Worm (Caenorhabditis elegans) whole organism, L4 larva: ENCODE data around the gene Y17G7B.12.
A peak's percentile ranks its signal among the peaks of the same experiment; 100 is the strongest.

Experiments used
- D1046.2 ChIP-seq: fragments of 200-800 bp; sonication (Bioruptor generic); IDR thresholded peaks from 2 replicates; pipeline ENCODE4 v1.3.6; 2022; ENCODE audit warnings: missing genetic modification characterization, missing compliant biosample characterization
- F44E2.7 ChIP-seq: fragments of 200-800 bp; sonication (Bioruptor generic); IDR thresholded peaks from 2 replicates; pipeline ENCODE4 v2.1.2; 2022; ENCODE audit warnings: missing genetic modification characterization, missing compliant biosample characterization
- T26A8.4 ChIP-seq: fragments of 200-800 bp; sonication (Bioruptor generic); IDR thresholded peaks from 2 replicates; pipeline ENCODE4 v1.3.6; 2022; ENCODE audit warnings: missing genetic modification characterization, missing compliant biosample characterization
- Y105C5A.15 ChIP-seq: fragments of 200-800 bp; sonication (Bioruptor generic); IDR thresholded peaks from 2 replicates; pipeline ENCODE4 v1.3.6; 2022; ENCODE audit warnings: missing genetic modification characterization, missing compliant biosample characterization
- Y48G9A.11 ChIP-seq: fragments of 200-800 bp; sonication (Bioruptor generic); IDR thresholded peaks from 2 replicates; pipeline ENCODE4 v1.3.6; 2022; ENCODE audit warnings: missing genetic modification reagents, missing genetic modification characterization, missing compliant biosample characterization
- Y75B8A.6 ChIP-seq: fragments of 200-800 bp; sonication (Bioruptor generic); IDR thresholded peaks from 2 replicates; pipeline ENCODE4 v1.3.6; 2022; ENCODE audit warnings: missing genetic modification reagents, missing genetic modification characterization, missing compliant biosample characterization
- ceh-28 ChIP-seq: fragments of 150-350 bp; optimal IDR thresholded peaks from 2 replicates; lab custom pipeline; 2014; ENCODE audit warnings: missing biosample characterization, missing genetic modification reagents, missing genetic modification characterization
- ceh-62 ChIP-seq: sonication (generic microtip); optimal IDR thresholded peaks from 2 replicates; lab custom pipeline; 2017; ENCODE audit warnings: missing biosample characterization, missing genetic modification characterization
- ceh-82 ChIP-seq: sonication (generic microtip); optimal IDR thresholded peaks from 2 replicates; lab custom pipeline; 2017; ENCODE audit warnings: missing biosample characterization, missing genetic modification characterization
- ctbp-1 ChIP-seq: fragments of 200-800 bp; sonication (Bioruptor generic); IDR thresholded peaks from 2 replicates; pipeline ENCODE4 v1.3.6; 2022; ENCODE audit warnings: missing genetic modification reagents, missing genetic modification characterization, missing compliant biosample characterization
- daf-16 ChIP-seq, 3 experiments: sonication (generic microtip); optimal IDR thresholded peaks; 2 replicates each; lab custom pipeline; 2016 to 2017; ENCODE audit warnings: missing genetic modification characterization in 3 of 3, missing genetic modification reagents in 3 of 3, mild to moderate bottlenecking in 2 of 3, missing compliant biosample characterization in 2 of 3, missing biosample characterization in 1 of 3, moderate library complexity in 1 of 3
- daf-19 ChIP-seq: fragments of 200-800 bp; sonication (Bioruptor generic); conservative IDR thresholded peaks from 2 replicates; pipeline ENCODE4 v1.3.6; 2022; ENCODE audit warnings: missing genetic modification characterization, missing compliant biosample characterization
- dmd-6 ChIP-seq: fragments of 200-800 bp; sonication (Bioruptor generic); IDR thresholded peaks from 2 replicates; pipeline ENCODE4 v1.3.6; 2022; ENCODE audit warnings: missing genetic modification reagents, missing genetic modification characterization, missing compliant biosample characterization
- dmd-9 ChIP-seq: fragments of 200-800 bp; sonication (Bioruptor generic); IDR thresholded peaks from 2 replicates; pipeline ENCODE4 v1.3.6; 2022; ENCODE audit warnings: missing genetic modification reagents, missing genetic modification characterization, missing compliant biosample characterization
- dve-1 ChIP-seq: sonication (generic microtip); optimal IDR thresholded peaks from 2 replicates; lab custom pipeline; 2017; ENCODE audit warnings: antibody characterized with exemption, mild to moderate bottlenecking, missing genetic modification characterization, missing compliant biosample characterization; ENCODE audit not compliant: insufficient read depth
- fos-1 ChIP-seq: fragments of 150-350 bp; optimal IDR thresholded peaks from 2 replicates; lab custom pipeline; 2014; ENCODE audit warnings: missing biosample characterization, missing genetic modification characterization
- gei-8 ChIP-seq: fragments of 200-800 bp; sonication (Bioruptor generic); optimal IDR thresholded peaks from 2 replicates; lab custom pipeline; 2018; ENCODE audit warnings: mild to moderate bottlenecking, missing genetic modification characterization, missing compliant biosample characterization
- hif-1 ChIP-seq, 2 experiments: sonication (generic microtip); optimal IDR thresholded peaks; 2 replicates each; lab custom pipeline; 2016 to 2017; ENCODE audit warnings: missing compliant biosample characterization in 2 of 2, missing genetic modification characterization in 2 of 2, missing genetic modification reagents in 2 of 2, missing genotype in 2 of 2, mild to moderate bottlenecking in 1 of 2
- hlh-11 ChIP-seq: fragments of 200-800 bp; sonication (Bioruptor generic); optimal IDR thresholded peaks from 2 replicates; lab custom pipeline; 2018; ENCODE audit warnings: mild to moderate bottlenecking, missing genetic modification characterization, missing compliant biosample characterization
- hmg-1.1 ChIP-seq: fragments of 200-800 bp; sonication (Bioruptor generic); IDR thresholded peaks from 2 replicates; pipeline ENCODE4 v1.3.6; 2022; ENCODE audit warnings: missing genetic modification reagents, missing genetic modification characterization, missing compliant biosample characterization
- lin-1 ChIP-seq: fragments of 200-800 bp; sonication (Bioruptor generic); IDR thresholded peaks from 2 replicates; pipeline ENCODE4 v1.3.6; 2022; ENCODE audit warnings: missing genetic modification reagents, missing genetic modification characterization, missing compliant biosample characterization
- lin-29 ChIP-seq: fragments of 200-800 bp; sonication (Bioruptor generic); IDR thresholded peaks from 2 replicates; pipeline ENCODE4 v1.3.6; 2022; ENCODE audit warnings: missing genetic modification reagents, missing genetic modification characterization, missing compliant biosample characterization
- lin-38 ChIP-seq: fragments of 200-800 bp; sonication (Bioruptor generic); IDR thresholded peaks from 2 replicates; pipeline ENCODE4 v1.3.6; 2022; ENCODE audit warnings: missing genetic modification reagents, missing genetic modification characterization, missing compliant biosample characterization
- lsy-2 ChIP-seq, 2 experiments: fragments of 150-350 bp in 1 of 2; sonication (generic microtip) in 1 of 2; optimal IDR thresholded peaks; 2 replicates each; lab custom pipeline; 2014 to 2017; ENCODE audit warnings: missing biosample characterization in 2 of 2, missing genetic modification characterization in 2 of 2
- madf-5 ChIP-seq, 2 experiments: fragments of 200-800 bp; sonication (Bioruptor generic); IDR thresholded peaks; 2 replicates each; pipeline ENCODE4 v1.3.6; 2022; ENCODE audit warnings: missing compliant biosample characterization in 2 of 2, missing genetic modification characterization in 2 of 2
- madf-9 ChIP-seq: fragments of 200-800 bp; sonication (Bioruptor generic); conservative IDR thresholded peaks from 2 replicates; pipeline ENCODE4 v1.3.6; 2022; ENCODE audit warnings: missing genetic modification reagents, missing genetic modification characterization, missing compliant biosample characterization
- mdt-29 ChIP-seq: fragments of 200-800 bp; sonication (Bioruptor generic); IDR thresholded peaks from 2 replicates; pipeline ENCODE4 v1.3.6; 2022; ENCODE audit warnings: missing genetic modification reagents, missing genetic modification characterization, missing compliant biosample characterization
- mep-1 ChIP-seq: fragments of 150-350 bp; sonication (generic microtip); optimal IDR thresholded peaks from 3 replicates; lab custom pipeline; 2014; ENCODE audit warnings: missing biosample characterization, missing genetic modification characterization
- mes-2 ChIP-seq: sonication (generic microtip); optimal IDR thresholded peaks from 2 replicates; lab custom pipeline; 2016; ENCODE audit warnings: missing genotype, mild to moderate bottlenecking, missing genetic modification characterization, missing compliant biosample characterization; ENCODE audit not compliant: poor library complexity, severe bottlenecking
- mxl-2 ChIP-seq: fragments of 200-800 bp; sonication (Bioruptor generic); conservative IDR thresholded peaks from 2 replicates; pipeline ENCODE4 v1.3.6; 2022; ENCODE audit warnings: missing genetic modification reagents, missing genetic modification characterization, missing compliant biosample characterization
- nhr-10 ChIP-seq: fragments of 150-350 bp; optimal IDR thresholded peaks from 2 replicates; lab custom pipeline; 2014; ENCODE audit warnings: missing biosample characterization, missing genetic modification characterization
- nhr-11 ChIP-seq: fragments of 150-350 bp; optimal IDR thresholded peaks from 2 replicates; lab custom pipeline; 2014; ENCODE audit warnings: missing biosample characterization, missing genetic modification characterization
- nhr-111 ChIP-seq: fragments of 200-800 bp; sonication (Bioruptor generic); optimal IDR thresholded peaks from 2 replicates; lab custom pipeline; 2018; ENCODE audit warnings: mild to moderate bottlenecking, missing genetic modification characterization, missing compliant biosample characterization
- nhr-28 ChIP-seq: fragments of 150-350 bp; optimal IDR thresholded peaks from 2 replicates; lab custom pipeline; 2014; ENCODE audit warnings: missing biosample characterization, missing genetic modification characterization
- nhr-41 ChIP-seq: fragments of 200-800 bp; sonication (Bioruptor generic); IDR thresholded peaks from 2 replicates; pipeline ENCODE4 v1.3.6; 2022; ENCODE audit warnings: missing genetic modification reagents, missing genetic modification characterization, missing compliant biosample characterization
- nhr-6 ChIP-seq: fragments of 150-350 bp; optimal IDR thresholded peaks from 2 replicates; lab custom pipeline; 2014; ENCODE audit warnings: missing biosample characterization, missing genetic modification characterization
- nhr-76 ChIP-seq: fragments of 150-350 bp; optimal IDR thresholded peaks from 2 replicates; lab custom pipeline; 2014; ENCODE audit warnings: missing biosample characterization, missing genetic modification characterization
- nhr-77 ChIP-seq: fragments of 150-350 bp; optimal IDR thresholded peaks from 2 replicates; lab custom pipeline; 2014; ENCODE audit warnings: missing biosample characterization, missing genetic modification characterization
- pha-4 ChIP-seq, 2 experiments: fragments of 150-350 bp in 1 of 2; fragments of 200-800 bp in 1 of 2; sonication (Bioruptor generic) in 1 of 2; IDR thresholded peaks in 1 of 2; optimal IDR thresholded peaks in 1 of 2; 2 replicates each; pipeline versions ENCODE4 v1.3.6 to Lab custom; 2014 to 2022; ENCODE audit warnings: missing genetic modification characterization in 2 of 2, missing genetic modification reagents in 2 of 2, missing biosample characterization in 1 of 2, missing compliant biosample characterization in 1 of 2
- php-3 ChIP-seq: fragments of 200-800 bp; sonication (Bioruptor generic); IDR thresholded peaks from 2 replicates; pipeline ENCODE4 v1.3.6; 2022; ENCODE audit warnings: missing genetic modification reagents, missing genetic modification characterization, missing compliant biosample characterization
- spr-1 ChIP-seq: sonication (generic microtip); optimal IDR thresholded peaks from 2 replicates; lab custom pipeline; 2016; ENCODE audit warnings: mild to moderate bottlenecking, missing genetic modification characterization, missing compliant biosample characterization
- tag-97 ChIP-seq: fragments of 200-800 bp; sonication (Bioruptor generic); IDR thresholded peaks from 2 replicates; pipeline ENCODE4 v1.3.6; 2022; ENCODE audit warnings: missing genetic modification characterization, missing compliant biosample characterization
- unc-39 ChIP-seq: sonication (generic microtip); optimal IDR thresholded peaks from 2 replicates; lab custom pipeline; 2017; ENCODE audit warnings: missing biosample characterization, missing genetic modification characterization
- unc-62 ChIP-seq, 3 experiments: fragments of 150-350 bp in 1 of 3; sonication (generic microtip); optimal IDR thresholded peaks in 2 of 3; peaks in 1 of 3; 1 replicate in 1 of 3; 2 replicates in 2 of 3; lab custom pipeline; 2014 to 2017; ENCODE audit warnings: missing biosample characterization in 3 of 3, missing genetic modification characterization in 3 of 3, missing genetic modification reagents in 3 of 3, missing genotype in 1 of 3
- zag-1 ChIP-seq: fragments of 150-350 bp; optimal IDR thresholded peaks from 2 replicates; lab custom pipeline; 2014; ENCODE audit warnings: missing biosample characterization, missing genetic modification characterization
- zfp-3 ChIP-seq: fragments of 200-800 bp; sonication (Bioruptor generic); conservative IDR thresholded peaks from 2 replicates; pipeline ENCODE4 v1.3.6; 2022; ENCODE audit warnings: missing genetic modification reagents, missing genetic modification characterization, missing compliant biosample characterization
- zip-2 ChIP-seq: fragments of 150-350 bp; optimal IDR thresholded peaks from 2 replicates; lab custom pipeline; 2014; ENCODE audit warnings: missing biosample characterization, missing genetic modification characterization
- ztf-7 ChIP-seq: fragments of 150-350 bp; optimal IDR thresholded peaks from 2 replicates; lab custom pipeline; 2014; ENCODE audit warnings: missing biosample characterization, missing genetic modification characterization

Gene Y17G7B.12

DNA sequence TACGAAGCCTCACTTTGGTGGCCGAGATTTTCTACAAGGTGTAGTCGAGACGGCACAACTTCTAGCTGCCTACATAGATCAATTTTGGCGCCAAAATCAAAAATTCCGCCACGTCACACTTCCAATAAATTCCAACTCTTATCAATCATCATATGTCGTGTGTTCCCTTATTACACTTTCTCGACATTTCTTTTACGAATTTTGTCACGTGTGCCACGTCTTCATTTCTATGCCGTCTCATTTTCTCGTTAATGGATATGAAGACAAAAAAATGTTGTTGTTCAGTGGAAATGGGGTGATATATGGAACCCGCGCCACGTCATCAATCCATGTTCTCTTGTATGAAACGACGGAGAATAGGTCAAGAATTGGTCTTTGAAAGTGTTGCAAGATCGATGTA lies 27.9 kb downstream of the Y17G7B.12 start (continued):
- TF ChIP-seq ceh-62 (tag; lab: Kevin White, UChicago), result no peak
- TF ChIP-seq mxl-2, result no peak
- TF ChIP-seq zip-2, result no peak
- TF ChIP-seq mep-1 (tag; lab: Kevin White, UChicago), result peak; percentile 14
- peak; percentile 92 for TF ChIP-seq nhr-28 (tag; lab: Kevin White, UChicago)
- no peak for TF ChIP-seq spr-1
- no peak for TF ChIP-seq ceh-28 (tag; lab: Kevin White, UChicago)
- TF ChIP-seq nhr-76 (tag; lab: Kevin White, UChicago), result no peak
- TF ChIP-seq zfp-3 (GFP tag; lab: Robert Waterston, UW), result no peak
- no peak for TF ChIP-seq lin-38
- TF ChIP-seq mdt-29 (GFP tag; lab: Robert Waterston, UW), result peak; percentile 74; the same call in 1 of the 2 replicates
- no peak for TF ChIP-seq nhr-6 (tag; lab: Kevin White, UChicago)
- no peak for TF ChIP-seq mes-2 (tag; lab: Kevin White, UChicago)
- TF ChIP-seq, all 104 proteins: peak for 14

DNA sequence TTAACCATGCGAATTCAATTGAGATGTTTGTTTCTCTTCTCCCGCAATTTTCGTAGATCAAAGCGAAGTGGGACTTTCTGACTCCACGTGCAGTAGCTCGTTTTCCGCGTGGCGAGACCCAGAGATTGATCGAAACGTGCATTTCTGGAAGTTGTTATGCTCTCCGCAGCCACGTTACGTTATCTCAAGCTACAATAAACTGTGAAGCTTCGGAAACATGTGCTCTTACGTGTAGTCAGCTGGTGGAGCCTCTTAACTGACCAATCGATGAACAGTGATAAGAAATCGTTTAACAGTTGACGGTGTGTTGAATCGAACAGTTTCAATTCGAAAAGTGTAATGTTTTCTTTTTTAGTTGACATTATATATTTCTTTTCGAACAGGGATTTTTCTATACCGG lies 28.5 kb downstream of the Y17G7B.12 start:
- TF ChIP-seq ceh-82 (no peak), nhr-111 (GFP tag; lab: Kevin White, UChicago) (no peak), ztf-7 (tag; lab: Kevin White, UChicago) (no peak), daf-16 (GFP tag; optimal IDR thresholded peaks at IDR 0.05; lab: Kevin White, UChicago) (no peak), daf-16 (tag; optimal IDR thresholded peaks at IDR 0.05; lab: Kevin White, UChicago) (peak; percentile 82), madf-9 (GFP tag; lab: Robert Waterston, UW) (no peak), unc-62 (GFP tag; optimal IDR thresholded peaks at IDR 0.05 in 1 of 2; lab: Kevin White, UChicago) (no peak), unc-62 (tag; optimal IDR thresholded peaks at IDR 0.05; lab: Kevin White, UChicago) (no peak), lsy-2 (tag; optimal IDR thresholded peaks at IDR 0.05; lab: Kevin White, UChicago) (peak in 1 of 2 experiments; percentile 25), daf-19 (GFP tag; lab: Robert Waterston, UW) (no peak), dve-1 (peak; percentile 66), hif-1 (tag; optimal IDR thresholded peaks at IDR 0.05; lab: Kevin White, UChicago) (peak in 1 of 2 experiments; percentile 94), dmd-6 (peak; percentile 84), zip-2 (no peak), F44E2.7 (GFP tag; lab: Robert Waterston, UW) (no peak), T26A8.4 (GFP tag; lab: Robert Waterston, UW) (no peak), Y48G9A.11 (no peak), nhr-41 (GFP tag; lab: Robert Waterston, UW) (no peak), hlh-11 (peak; percentile 44), lin-29 (GFP tag; lab: Robert Waterston, UW) (no peak), mep-1 (tag; lab: Kevin White, UChicago) (no peak), zag-1 (tag; lab: Kevin White, UChicago) (no peak), hmg-1.1 (GFP tag; lab: Robert Waterston, UW) (no peak), D1046.2 (GFP tag; lab: Robert Waterston, UW) (no peak), zfp-3 (GFP tag; lab: Robert Waterston, UW) (no peak), nhr-11 (tag; lab: Kevin White, UChicago) (no peak), lin-38 (no peak), mdt-29 (GFP tag; lab: Robert Waterston, UW) (peak; percentile 57; the same call in 1 of the 2 replicates), fos-1 (tag; lab: Kevin White, UChicago) (no peak), unc-39 (no peak), pha-4 (GFP tag; IDR thresholded peaks at IDR 0.05; lab: Robert Waterston, UW) (0 out of 2 replicates have a peak, but pooled peaks have one; percentile 5), pha-4 (tag; optimal IDR thresholded peaks at IDR 0.05; lab: Kevin White, UChicago) (no peak), ctbp-1 (GFP tag; lab: Robert Waterston, UW) (no peak), dmd-9 (GFP tag; lab: Robert Waterston, UW) (no peak), lin-1 (GFP tag; lab: Robert Waterston, UW) (no peak), tag-97 (GFP tag; lab: Robert Waterston, UW) (no peak), spr-1 (no peak), gei-8 (GFP tag; lab: Kevin White, UChicago) (no peak), nhr-77 (tag; lab: Kevin White, UChicago) (peak; percentile 33), madf-5 (GFP tag; IDR thresholded peaks at IDR 0.05; lab: Robert Waterston, UW) (no peak), Y75B8A.6 (GFP tag; lab: Robert Waterston, UW) (no peak), nhr-10 (tag; lab: Kevin White, UChicago) (no peak), Y105C5A.15 (no peak), php-3 (GFP tag; lab: Robert Waterston, UW) (no peak)
